Fruit fly (Drosophila melanogaster) Kc167 (cell line): ENCODE results near the gene CG31097.

Experiments used
- h ChIP-seq: fragments of >200 bp; optimal IDR thresholded peaks from 3 replicates; lab custom pipeline; 2018; ENCODE audit warnings: missing external identifiers
- psq ChIP-seq: fragments of >200 bp; optimal IDR thresholded peaks from 2 replicates; lab custom pipeline; 2017; ENCODE audit warnings: missing external identifiers

DNA sequence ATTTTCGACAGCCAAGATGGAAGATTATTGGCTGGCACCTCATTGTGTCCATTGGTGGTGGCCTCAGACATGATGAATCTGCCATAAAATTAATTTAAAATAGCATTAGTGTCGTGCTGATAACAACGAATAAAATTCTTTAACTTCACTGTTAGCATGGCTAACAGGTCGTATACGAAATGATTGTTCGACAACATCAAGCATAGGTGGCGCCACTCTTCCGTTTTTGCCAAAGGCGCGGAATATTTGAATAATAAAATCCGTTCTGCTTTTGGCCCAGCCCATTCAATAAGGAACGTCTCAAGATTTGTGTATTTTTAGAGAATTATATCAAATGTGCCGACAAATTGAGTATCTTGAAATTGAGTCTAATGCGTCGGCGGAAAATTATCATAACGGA, 15.0 kb upstream of the CG31097 start:
- no peak for TF ChIP-seq psq
- no peak for TF ChIP-seq h (lab: Kevin White, UChicago)
